Fruit fly (Drosophila melanogaster) whole organism, wandering third instar larva: Measurements from ENCODE around the gene grsm.
A peak's percentile ranks its signal among the peaks of the same experiment; 100 is the strongest.

Experiments used
- Abd-B ChIP-seq: fragments of >200 bp; optimal IDR thresholded peaks from 2 replicates; lab custom pipeline; 2017; ENCODE audit warnings: missing biosample characterization, missing genetic modification characterization
- CG32264 ChIP-seq: fragments of 200-800 bp; sonication (Bioruptor generic); optimal IDR thresholded peaks from 2 replicates; lab custom pipeline; 2016; ENCODE audit warnings: missing biosample characterization, missing genetic modification characterization
- CG9705 ChIP-seq: fragments of 200-800 bp; sonication (Bioruptor generic); optimal IDR thresholded peaks from 2 replicates; lab custom pipeline; 2018; ENCODE audit warnings: missing biosample characterization, mild to moderate bottlenecking, missing genetic modification characterization
- CrebA ChIP-seq: fragments of 200-800 bp; sonication (Bioruptor generic); optimal IDR thresholded peaks from 2 replicates; lab custom pipeline; 2016; ENCODE audit warnings: missing biosample characterization, mild to moderate bottlenecking, missing genetic modification characterization, borderline replicate concordance
- Dfd ChIP-seq: fragments of >200 bp; optimal IDR thresholded peaks from 2 replicates; lab custom pipeline; 2017; ENCODE audit warnings: missing biosample characterization, missing genetic modification characterization
- Dif ChIP-seq: fragments of 200-275, 200-300 bp; sonication (Bioruptor generic); optimal IDR thresholded peaks from 2 replicates; lab custom pipeline; 2018; ENCODE audit warnings: missing biosample characterization, missing genetic modification characterization; ENCODE audit not compliant: partially characterized antibody
- GATAd ChIP-seq: sonication (Bioruptor generic); optimal IDR thresholded peaks from 2 replicates; lab custom pipeline; 2016; ENCODE audit warnings: missing biosample characterization, missing genetic modification characterization
- HLH106 ChIP-seq: fragments of 200-800 bp; optimal IDR thresholded peaks from 3 replicates; lab custom pipeline; 2019; ENCODE audit warnings: missing biosample characterization, mild to moderate bottlenecking, missing genetic modification characterization, moderate library complexity
- Hnf4 ChIP-seq: fragments of 200-800 bp; sonication (Bioruptor generic); optimal IDR thresholded peaks from 2 replicates; lab custom pipeline; 2016; ENCODE audit warnings: missing biosample characterization, mild to moderate bottlenecking, missing genetic modification characterization
- Hr78 ChIP-seq: fragments of >200 bp; optimal IDR thresholded peaks from 2 replicates; lab custom pipeline; 2017; ENCODE audit warnings: missing biosample characterization, missing genetic modification characterization
- Hr83 ChIP-seq: fragments of 200-300 bp; sonication (Bioruptor generic); optimal IDR thresholded peaks from 2 replicates; lab custom pipeline; 2016; ENCODE audit warnings: missing biosample characterization, mild to moderate bottlenecking, missing genetic modification characterization, moderate library complexity; ENCODE audit not compliant: poor library complexity, severe bottlenecking
- Jra ChIP-seq: sonication (Bioruptor generic); optimal IDR thresholded peaks from 2 replicates; lab custom pipeline; 2016; ENCODE audit warnings: missing biosample characterization, missing genetic modification characterization
- Mio ChIP-seq: sonication (Bioruptor generic); optimal IDR thresholded peaks from 2 replicates; lab custom pipeline; 2016; ENCODE audit warnings: missing biosample characterization, missing genetic modification characterization
- Myc ChIP-seq: fragments of >200 bp; optimal IDR thresholded peaks from 2 replicates; lab custom pipeline; 2017
- N ChIP-seq: fragments of >200 bp; optimal IDR thresholded peaks from 2 replicates; lab custom pipeline; 2018; ENCODE audit warnings: missing biosample characterization, missing external identifiers, missing genetic modification characterization
- OdsH ChIP-seq: fragments of 200-800 bp; sonication (Bioruptor generic); optimal IDR thresholded peaks from 2 replicates; lab custom pipeline; 2016; ENCODE audit warnings: missing biosample characterization, mild to moderate bottlenecking, missing genetic modification characterization
- Rel ChIP-seq, 2 experiments: fragments of 200-800 bp; sonication (Bioruptor generic) in 1 of 2; optimal IDR thresholded peaks; 2 replicates in 1 of 2; 3 replicates in 1 of 2; lab custom pipeline; 2016 to 2019; ENCODE audit warnings: mild to moderate bottlenecking in 2 of 2, missing biosample characterization in 2 of 2, missing genetic modification characterization in 2 of 2, moderate library complexity in 1 of 2
- Sp1 ChIP-seq: fragments of 200-800 bp; sonication (Bioruptor generic); optimal IDR thresholded peaks from 3 replicates; lab custom pipeline; 2019; ENCODE audit warnings: missing biosample characterization, mild to moderate bottlenecking, missing genetic modification characterization, moderate library complexity
- Vsx2 ChIP-seq: fragments of 200-300, 225-300 bp; sonication (Bioruptor generic); optimal IDR thresholded peaks from 2 replicates; lab custom pipeline; 2018; ENCODE audit warnings: missing biosample characterization, missing genetic modification characterization; ENCODE audit not compliant: partially characterized antibody
- br ChIP-seq: fragments of 200-800 bp; sonication (Bioruptor generic); optimal IDR thresholded peaks from 2 replicates; lab custom pipeline; 2016; ENCODE audit warnings: missing biosample characterization, missing genetic modification characterization
- brk ChIP-seq: fragments of 200-800 bp; sonication (Bioruptor generic); optimal IDR thresholded peaks from 2 replicates; lab custom pipeline; 2016; ENCODE audit warnings: missing biosample characterization, mild to moderate bottlenecking, missing genetic modification characterization
- dl ChIP-seq, 2 experiments: fragments of 175-275, 200-275 bp in 1 of 2; fragments of 200-275 bp in 1 of 2; sonication (Bioruptor generic); optimal IDR thresholded peaks; lab custom pipeline; 2018; ENCODE audit warnings: mild to moderate bottlenecking in 2 of 2, missing biosample characterization in 2 of 2, missing genetic modification characterization in 2 of 2, moderate library complexity in 2 of 2; ENCODE audit not compliant: partially characterized antibody in 2 of 2, insufficient read depth in 1 of 2
- dmrt93B ChIP-seq: fragments of 200-800 bp; sonication (Bioruptor generic); optimal IDR thresholded peaks from 2 replicates; lab custom pipeline; 2018; ENCODE audit warnings: missing biosample characterization, mild to moderate bottlenecking, missing genetic modification characterization
- dsf ChIP-seq: sonication (Bioruptor generic); optimal IDR thresholded peaks from 2 replicates; lab custom pipeline; 2016; ENCODE audit warnings: missing biosample characterization, missing genetic modification characterization, borderline replicate concordance
- ey ChIP-seq: fragments of 200-800 bp; sonication (Bioruptor generic); optimal IDR thresholded peaks from 2 replicates; lab custom pipeline; 2016; ENCODE audit warnings: missing biosample characterization, missing genetic modification characterization
- foxo ChIP-seq, 2 experiments: fragments of 200-800 bp; sonication (Bioruptor generic); optimal IDR thresholded peaks; 2 replicates in 1 of 2; 3 replicates in 1 of 2; lab custom pipeline; 2016 to 2017; ENCODE audit warnings: missing biosample characterization in 2 of 2, missing genetic modification characterization in 2 of 2
- fru ChIP-seq: fragments of 200-800 bp; sonication (Bioruptor generic); optimal IDR thresholded peaks from 3 replicates; lab custom pipeline; 2016; ENCODE audit warnings: missing biosample characterization, mild to moderate bottlenecking, missing genetic modification characterization
- h ChIP-seq: fragments of 200-800 bp; sonication (Bioruptor generic); optimal IDR thresholded peaks from 3 replicates; lab custom pipeline; 2016; ENCODE audit warnings: missing biosample characterization, mild to moderate bottlenecking, missing genetic modification characterization
- jim ChIP-seq: fragments of 175-275, 200-325 bp; sonication (Bioruptor generic); optimal IDR thresholded peaks from 2 replicates; lab custom pipeline; 2016; ENCODE audit warnings: missing biosample characterization, mild to moderate bottlenecking, missing genetic modification characterization
- lola ChIP-seq: fragments of >200 bp; optimal IDR thresholded peaks from 2 replicates; lab custom pipeline; 2017; ENCODE audit warnings: missing biosample characterization, missing genetic modification characterization
- pan ChIP-seq: fragments of >200 bp; optimal IDR thresholded peaks from 2 replicates; lab custom pipeline; 2017
- psq ChIP-seq: fragments of 200-800 bp; sonication (Bioruptor generic); optimal IDR thresholded peaks from 3 replicates; lab custom pipeline; 2017; ENCODE audit warnings: missing biosample characterization, mild to moderate bottlenecking, missing genetic modification characterization, moderate library complexity
- rgr ChIP-seq: fragments of 200-800 bp; sonication (Bioruptor generic); optimal IDR thresholded peaks from 3 replicates; lab custom pipeline; 2016; ENCODE audit warnings: missing biosample characterization, mild to moderate bottlenecking, missing genetic modification characterization
- sage ChIP-seq: fragments of 200-800 bp; sonication (Bioruptor generic); optimal IDR thresholded peaks from 2 replicates; lab custom pipeline; 2016; ENCODE audit warnings: missing biosample characterization, mild to moderate bottlenecking, missing genetic modification characterization
- sv ChIP-seq: fragments of 200-800 bp; sonication (Bioruptor generic); optimal IDR thresholded peaks from 3 replicates; lab custom pipeline; 2016; ENCODE audit warnings: missing biosample characterization, missing genetic modification characterization
- tai ChIP-seq: sonication (Bioruptor generic); optimal IDR thresholded peaks from 2 replicates; lab custom pipeline; 2016; ENCODE audit warnings: missing biosample characterization, missing genetic modification characterization
- usp ChIP-seq: fragments of >200 bp; optimal IDR thresholded peaks from 2 replicates; lab custom pipeline; 2017; ENCODE audit warnings: missing biosample characterization, missing genetic modification characterization
- woc ChIP-seq: sonication (Bioruptor generic); optimal IDR thresholded peaks from 2 replicates; lab custom pipeline; 2016; ENCODE audit warnings: missing biosample characterization, mild to moderate bottlenecking, missing genetic modification characterization

Gene grsm

dm6 chr3R:12960929-12961855, 6.3 kb downstream of the grsm start, which contains the start of gene Spc25:
TSS of gene Spc25 (plus strand) at chr3R:12961745.
- no peak for TF ChIP-seq Myc
- TF ChIP-seq Mio (GFP tag; lab: Kevin White, UChicago) = no peak
- peak; percentile 75 for TF ChIP-seq Hnf4 (GFP tag; lab: Kevin White, UChicago)
- TF ChIP-seq Hr78 (GFP tag; lab: Kevin White, UChicago) = no peak
- TF ChIP-seq foxo (GFP tag; optimal IDR thresholded peaks at IDR 0.05; lab: Kevin White, UChicago) = peak in 1 of 2 experiments; percentile 77
- no peak for TF ChIP-seq dmrt93B (GFP tag; lab: Kevin White, UChicago)
- TF ChIP-seq N = no peak
- TF ChIP-seq Dfd = no peak
- TF ChIP-seq CG32264 (GFP tag; lab: Kevin White, UChicago) = no peak
- TF ChIP-seq jim = peak; percentile 60
- peak; percentile 66 for TF ChIP-seq br (GFP tag; lab: Kevin White, UChicago)
- peak; percentile 31 for TF ChIP-seq fru (GFP tag; lab: Kevin White, UChicago)
- TF ChIP-seq woc = no peak
- TF ChIP-seq dsf (GFP tag; lab: Kevin White, UChicago) = peak; percentile 60
- peak; percentile 7 for TF ChIP-seq Sp1 (GFP tag; lab: Kevin White, UChicago)
- no peak for TF ChIP-seq Dif (GFP tag; lab: Kevin White, UChicago)
- peak; percentile 62 for TF ChIP-seq brk (GFP tag; lab: Kevin White, UChicago)
- no peak for TF ChIP-seq dl (GFP tag; optimal IDR thresholded peaks at IDR 0.05; lab: Kevin White, UChicago; ENCODE audit: insufficient read depth in 1 of 2, partially characterized antibody in 2 of 2)
- TF ChIP-seq sv (GFP tag; lab: Kevin White, UChicago) = no peak
- TF ChIP-seq tai (GFP tag; lab: Kevin White, UChicago) = peak; percentile 91
- TF ChIP-seq OdsH = peak; percentile 55
- TF ChIP-seq Jra (GFP tag; lab: Kevin White, UChicago) = peak; percentile 78
- TF ChIP-seq rgr = peak; percentile 68
- no peak for TF ChIP-seq HLH106 (tag; lab: Kevin White, UChicago)
- peak; percentile 16 for TF ChIP-seq psq (GFP tag; lab: Kevin White, UChicago)
- peak; percentile 32 for TF ChIP-seq CrebA (GFP tag; lab: Kevin White, UChicago)
- no peak for TF ChIP-seq Vsx2
- no peak for TF ChIP-seq lola
- TF ChIP-seq CG9705 (GFP tag; lab: Kevin White, UChicago) = no peak
- TF ChIP-seq usp (GFP tag; lab: Kevin White, UChicago) = no peak
- peak; percentile 93 for TF ChIP-seq Hr83 (GFP tag; lab: Kevin White, UChicago)
- peak; percentile 57 for TF ChIP-seq GATAd (GFP tag; lab: Kevin White, UChicago)
- TF ChIP-seq sage = no peak
- no peak for TF ChIP-seq Abd-B (GFP tag; lab: Kevin White, UChicago)
- no peak for TF ChIP-seq pan (lab: Kevin White, UChicago)
- peak; percentile 68 for TF ChIP-seq h (GFP tag; lab: Kevin White, UChicago)
- no peak for TF ChIP-seq Rel (GFP tag; optimal IDR thresholded peaks at IDR 0.05; lab: Kevin White, UChicago)
- TF ChIP-seq Rel (tag; optimal IDR thresholded peaks at IDR 0.05; lab: Kevin White, UChicago) = peak; percentile 8
- peak; percentile 62 for TF ChIP-seq ey (GFP tag; lab: Kevin White, UChicago)

- TF ChIP-seq CrebA (GFP tag; lab: Kevin White, UChicago) (peak; percentile 8), Jra (GFP tag; lab: Kevin White, UChicago) (no peak), Rel (GFP tag; optimal IDR thresholded peaks at IDR 0.05; lab: Kevin White, UChicago) (peak; percentile 3), Rel (tag; optimal IDR thresholded peaks at IDR 0.05; lab: Kevin White, UChicago) (no peak), h (GFP tag; lab: Kevin White, UChicago) (peak; percentile 23), Myc (no peak)
Measured at dm6 chr3R:12960227-12960626, 7.3 kb downstream of the grsm start.
